Worm (Caenorhabditis elegans) whole organism, L4 larva: ENCODE results near the gene T12A7.10.

Experiments
- F10B5.3 ChIP-seq: sonication (generic microtip); optimal IDR thresholded peaks from 2 replicates; lab custom pipeline; 2016; ENCODE audit warnings: mild to moderate bottlenecking, missing genetic modification characterization, missing compliant biosample characterization
- T26A8.4 ChIP-seq: fragments of 200-800 bp; sonication (Bioruptor generic); IDR thresholded peaks from 2 replicates; pipeline ENCODE4 v1.3.6; 2022; ENCODE audit warnings: missing genetic modification characterization, missing compliant biosample characterization
- Y48G9A.11 ChIP-seq: fragments of 200-800 bp; sonication (Bioruptor generic); IDR thresholded peaks from 2 replicates; pipeline ENCODE4 v1.3.6; 2022; ENCODE audit warnings: missing genetic modification reagents, missing genetic modification characterization, missing compliant biosample characterization
- Y5F2A.4 ChIP-seq: fragments of 200-800 bp; sonication (Bioruptor generic); optimal IDR thresholded peaks from 2 replicates; lab custom pipeline; 2018; ENCODE audit warnings: mild to moderate bottlenecking, missing genetic modification characterization, missing compliant biosample characterization
- ZK337.2 ChIP-seq: fragments of 200-800 bp; sonication (Bioruptor generic); IDR thresholded peaks from 2 replicates; pipeline ENCODE4 v1.3.6; 2022; ENCODE audit warnings: missing genetic modification reagents, missing genetic modification characterization, missing compliant biosample characterization
- attf-4 ChIP-seq: sonication (generic microtip); optimal IDR thresholded peaks from 3 replicates; lab custom pipeline; 2017; ENCODE audit warnings: missing biosample characterization, missing genetic modification characterization
- ceh-20 ChIP-seq: fragments of 200-800 bp; sonication (Bioruptor generic); IDR thresholded peaks from 2 replicates; pipeline ENCODE4 v1.3.6; 2022; ENCODE audit warnings: missing genetic modification reagents, missing genetic modification characterization, missing compliant biosample characterization
- ceh-32 ChIP-seq: sonication (generic microtip); optimal IDR thresholded peaks from 2 replicates; lab custom pipeline; 2016; ENCODE audit warnings: mild to moderate bottlenecking, missing genetic modification characterization, missing compliant biosample characterization; ENCODE audit not compliant: poor library complexity
- ceh-44 ChIP-seq: fragments of 200-800 bp; sonication (Bioruptor generic); IDR thresholded peaks from 2 replicates; pipeline ENCODE4 v1.3.6; 2022; ENCODE audit warnings: missing genetic modification reagents, missing genetic modification characterization, missing compliant biosample characterization
- ceh-62 ChIP-seq: sonication (generic microtip); optimal IDR thresholded peaks from 2 replicates; lab custom pipeline; 2017; ENCODE audit warnings: missing biosample characterization, missing genetic modification characterization
- cey-2 ChIP-seq: sonication (generic microtip); optimal IDR thresholded peaks from 3 replicates; lab custom pipeline; 2017; ENCODE audit warnings: missing genetic modification characterization, mild to moderate bottlenecking, missing compliant biosample characterization, antibody characterized with exemption, borderline replicate concordance; ENCODE audit not compliant: insufficient read depth
- daf-16 ChIP-seq, 3 experiments: sonication (generic microtip); optimal IDR thresholded peaks; 2 replicates each; lab custom pipeline; 2016 to 2017; ENCODE audit warnings: missing genetic modification characterization in 3 of 3, missing genetic modification reagents in 3 of 3, mild to moderate bottlenecking in 2 of 3, missing compliant biosample characterization in 2 of 3, missing biosample characterization in 1 of 3, moderate library complexity in 1 of 3
- daf-19 ChIP-seq: fragments of 200-800 bp; sonication (Bioruptor generic); conservative IDR thresholded peaks from 2 replicates; pipeline ENCODE4 v1.3.6; 2022; ENCODE audit warnings: missing genetic modification characterization, missing compliant biosample characterization
- daf-8 ChIP-seq: fragments of 200-800 bp; sonication (Bioruptor generic); IDR thresholded peaks from 2 replicates; pipeline ENCODE4 v1.3.6; 2022; ENCODE audit warnings: missing genetic modification characterization, missing compliant biosample characterization
- dmd-6 ChIP-seq: fragments of 200-800 bp; sonication (Bioruptor generic); IDR thresholded peaks from 2 replicates; pipeline ENCODE4 v1.3.6; 2022; ENCODE audit warnings: missing genetic modification reagents, missing genetic modification characterization, missing compliant biosample characterization
- dpl-1 ChIP-seq: fragments of 150-350 bp; optimal IDR thresholded peaks from 2 replicates; lab custom pipeline; 2014; ENCODE audit warnings: missing biosample characterization, missing genetic modification reagents, missing genetic modification characterization
- hlh-30 ChIP-seq: sonication (generic microtip); optimal IDR thresholded peaks from 2 replicates; lab custom pipeline; 2017; ENCODE audit warnings: antibody characterized with exemption, mild to moderate bottlenecking, missing genetic modification characterization, missing compliant biosample characterization; ENCODE audit not compliant: insufficient read depth
- hmg-1.1 ChIP-seq: fragments of 200-800 bp; sonication (Bioruptor generic); IDR thresholded peaks from 2 replicates; pipeline ENCODE4 v1.3.6; 2022; ENCODE audit warnings: missing genetic modification reagents, missing genetic modification characterization, missing compliant biosample characterization
- jun-1 ChIP-seq: fragments of 150-350 bp; optimal IDR thresholded peaks from 2 replicates; lab custom pipeline; 2014; ENCODE audit warnings: missing biosample characterization, missing genetic modification reagents, missing genetic modification characterization
- lin-13 ChIP-seq: fragments of 150-350 bp; optimal IDR thresholded peaks from 2 replicates; lab custom pipeline; 2014; ENCODE audit warnings: missing biosample characterization, missing genetic modification reagents, missing genetic modification characterization
- lin-15B ChIP-seq: fragments of 150-350 bp; sonication (generic microtip); optimal IDR thresholded peaks from 3 replicates; lab custom pipeline; 2014; ENCODE audit warnings: missing biosample characterization, missing genetic modification characterization
- lin-29 ChIP-seq: fragments of 200-800 bp; sonication (Bioruptor generic); IDR thresholded peaks from 2 replicates; pipeline ENCODE4 v1.3.6; 2022; ENCODE audit warnings: missing genetic modification reagents, missing genetic modification characterization, missing compliant biosample characterization
- lir-3 ChIP-seq: sonication (generic microtip); optimal IDR thresholded peaks from 2 replicates; lab custom pipeline; 2016; ENCODE audit warnings: mild to moderate bottlenecking, missing genetic modification characterization, missing compliant biosample characterization
- madf-5 ChIP-seq, 2 experiments: fragments of 200-800 bp; sonication (Bioruptor generic); IDR thresholded peaks; 2 replicates each; pipeline ENCODE4 v1.3.6; 2022; ENCODE audit warnings: missing compliant biosample characterization in 2 of 2, missing genetic modification characterization in 2 of 2
- mdl-1 ChIP-seq, 2 experiments: fragments of 150-350 bp in 1 of 2; sonication (generic microtip) in 1 of 2; optimal IDR thresholded peaks; 2 replicates each; lab custom pipeline; 2014 to 2017; ENCODE audit warnings: missing biosample characterization in 2 of 2, missing genetic modification characterization in 2 of 2
- mep-1 ChIP-seq: fragments of 150-350 bp; sonication (generic microtip); optimal IDR thresholded peaks from 3 replicates; lab custom pipeline; 2014; ENCODE audit warnings: missing biosample characterization, missing genetic modification characterization
- mxl-2 ChIP-seq: fragments of 200-800 bp; sonication (Bioruptor generic); conservative IDR thresholded peaks from 2 replicates; pipeline ENCODE4 v1.3.6; 2022; ENCODE audit warnings: missing genetic modification reagents, missing genetic modification characterization, missing compliant biosample characterization
- nhr-102 ChIP-seq: sonication (generic microtip); optimal IDR thresholded peaks from 2 replicates; lab custom pipeline; 2016; ENCODE audit warnings: mild to moderate bottlenecking, missing genetic modification characterization, moderate library complexity, missing compliant biosample characterization
- nhr-237 ChIP-seq: sonication (generic microtip); optimal IDR thresholded peaks from 2 replicates; lab custom pipeline; 2017; ENCODE audit warnings: missing biosample characterization, missing genetic modification characterization
- nhr-28 ChIP-seq: fragments of 150-350 bp; optimal IDR thresholded peaks from 2 replicates; lab custom pipeline; 2014; ENCODE audit warnings: missing biosample characterization, missing genetic modification characterization
- nhr-41 ChIP-seq: fragments of 200-800 bp; sonication (Bioruptor generic); IDR thresholded peaks from 2 replicates; pipeline ENCODE4 v1.3.6; 2022; ENCODE audit warnings: missing genetic modification reagents, missing genetic modification characterization, missing compliant biosample characterization
- pha-4 ChIP-seq, 2 experiments: fragments of 150-350 bp in 1 of 2; fragments of 200-800 bp in 1 of 2; sonication (Bioruptor generic) in 1 of 2; IDR thresholded peaks in 1 of 2; optimal IDR thresholded peaks in 1 of 2; 2 replicates each; pipeline versions ENCODE4 v1.3.6 to Lab custom; 2014 to 2022; ENCODE audit warnings: missing genetic modification characterization in 2 of 2, missing genetic modification reagents in 2 of 2, missing biosample characterization in 1 of 2, missing compliant biosample characterization in 1 of 2
- rbr-2 ChIP-seq: sonication (generic microtip); optimal IDR thresholded peaks from 2 replicates; lab custom pipeline; 2016; ENCODE audit warnings: missing genotype, missing genetic modification characterization, missing compliant biosample characterization
- saeg-2 ChIP-seq: fragments of 200-800 bp; sonication (Bioruptor generic); IDR thresholded peaks from 2 replicates; pipeline ENCODE4 v1.3.6; 2022; ENCODE audit warnings: missing genetic modification reagents, missing genetic modification characterization, missing compliant biosample characterization
- tag-97 ChIP-seq: fragments of 200-800 bp; sonication (Bioruptor generic); IDR thresholded peaks from 2 replicates; pipeline ENCODE4 v1.3.6; 2022; ENCODE audit warnings: missing genetic modification characterization, missing compliant biosample characterization
- unc-130 ChIP-seq: sonication (generic microtip); optimal IDR thresholded peaks from 2 replicates; lab custom pipeline; 2016; ENCODE audit warnings: missing genetic modification reagents, missing genetic modification characterization, missing compliant biosample characterization
- unc-62 ChIP-seq, 3 experiments: fragments of 150-350 bp in 1 of 3; sonication (generic microtip); optimal IDR thresholded peaks in 2 of 3; peaks in 1 of 3; 1 replicate in 1 of 3; 2 replicates in 2 of 3; lab custom pipeline; 2014 to 2017; ENCODE audit warnings: missing biosample characterization in 3 of 3, missing genetic modification characterization in 3 of 3, missing genetic modification reagents in 3 of 3, missing genotype in 1 of 3
- zag-1 ChIP-seq: fragments of 150-350 bp; optimal IDR thresholded peaks from 2 replicates; lab custom pipeline; 2014; ENCODE audit warnings: missing biosample characterization, missing genetic modification characterization
- zfp-2 ChIP-seq: sonication (generic microtip); optimal IDR thresholded peaks from 2 replicates; lab custom pipeline; 2016; ENCODE audit warnings: mild to moderate bottlenecking, missing genetic modification characterization, missing compliant biosample characterization
- zip-2 ChIP-seq: fragments of 150-350 bp; optimal IDR thresholded peaks from 2 replicates; lab custom pipeline; 2014; ENCODE audit warnings: missing biosample characterization, missing genetic modification characterization
- ztf-7 ChIP-seq: fragments of 150-350 bp; optimal IDR thresholded peaks from 2 replicates; lab custom pipeline; 2014; ENCODE audit warnings: missing biosample characterization, missing genetic modification characterization

The T12A7.10 gene

DNA sequence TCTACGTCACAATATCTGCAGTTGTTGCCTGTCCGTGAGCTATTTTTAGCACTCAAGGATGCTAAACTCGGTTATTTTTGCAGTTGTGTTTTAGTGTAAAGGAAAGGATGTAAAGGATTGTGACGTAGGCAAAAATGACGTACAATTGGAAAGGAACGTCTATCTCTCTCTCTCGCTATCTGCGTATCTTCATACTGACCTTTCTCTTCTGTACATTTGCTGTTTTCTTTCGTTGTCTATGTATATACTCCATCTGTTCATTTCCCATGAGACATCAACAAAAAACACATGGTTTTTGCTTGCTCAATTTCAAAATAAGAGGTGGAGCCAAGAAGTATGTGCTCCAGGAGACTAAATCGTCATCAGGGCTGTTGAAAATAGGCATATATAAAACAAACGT lies 10.6 kb downstream of the T12A7.10 start (continued):
- TF ChIP-seq ceh-20 (GFP tag; lab: Robert Waterston, UW) (0 out of 2 replicates have a peak, but pooled peaks have one; percentile 22), dmd-6 (GFP tag; lab: Robert Waterston, UW) (0 out of 2 replicates have a peak, but pooled peaks have one; percentile 13), daf-8 (no peak), lin-29 (GFP tag; lab: Robert Waterston, UW) (no peak), nhr-237 (tag; lab: Kevin White, UChicago) (no peak), ceh-32 (tag; lab: Kevin White, UChicago) (no peak), attf-4 (no peak), unc-130 (GFP tag; lab: Kevin White, UChicago) (no peak), mdl-1 (tag; optimal IDR thresholded peaks at IDR 0.05; lab: Kevin White, UChicago) (peak in 1 of 2 experiments; percentile 52), daf-19 (GFP tag; lab: Robert Waterston, UW) (no peak), tag-97 (GFP tag; lab: Robert Waterston, UW) (no peak), cey-2 (no peak), dpl-1 (no peak), lir-3 (no peak), ceh-62 (tag; lab: Kevin White, UChicago) (no peak), nhr-28 (tag; lab: Kevin White, UChicago) (no peak), saeg-2 (no peak), T26A8.4 (GFP tag; lab: Robert Waterston, UW) (no peak), hlh-30 (tag; lab: Kevin White, UChicago) (peak; percentile 63), rbr-2 (peak; percentile 20), ceh-44 (GFP tag; lab: Robert Waterston, UW) (no peak), zip-2 (tag; lab: Kevin White, UChicago) (no peak), zag-1 (tag; lab: Kevin White, UChicago) (no peak), F10B5.3 (tag; lab: Kevin White, UChicago) (no peak), madf-5 (GFP tag; IDR thresholded peaks at IDR 0.05; lab: Robert Waterston, UW) (no peak), daf-16 (GFP tag; optimal IDR thresholded peaks at IDR 0.05; lab: Kevin White, UChicago) (peak in 1 of 2 experiments; percentile 88), daf-16 (tag; optimal IDR thresholded peaks at IDR 0.05; lab: Kevin White, UChicago) (no peak), Y5F2A.4 (GFP tag; lab: Kevin White, UChicago) (no peak), unc-62 (GFP tag; optimal IDR thresholded peaks at IDR 0.05 in 1 of 2; lab: Kevin White, UChicago) (peak in 1 of 2 experiments; percentile 71), unc-62 (tag; optimal IDR thresholded peaks at IDR 0.05; lab: Kevin White, UChicago) (no peak), ztf-7 (tag; lab: Kevin White, UChicago) (no peak), ZK337.2 (GFP tag; lab: Robert Waterston, UW) (no peak), nhr-102 (tag; lab: Kevin White, UChicago) (no peak), jun-1 (tag; lab: Kevin White, UChicago) (no peak)
- TF ChIP-seq, all 104 proteins: peak for 8

DNA sequence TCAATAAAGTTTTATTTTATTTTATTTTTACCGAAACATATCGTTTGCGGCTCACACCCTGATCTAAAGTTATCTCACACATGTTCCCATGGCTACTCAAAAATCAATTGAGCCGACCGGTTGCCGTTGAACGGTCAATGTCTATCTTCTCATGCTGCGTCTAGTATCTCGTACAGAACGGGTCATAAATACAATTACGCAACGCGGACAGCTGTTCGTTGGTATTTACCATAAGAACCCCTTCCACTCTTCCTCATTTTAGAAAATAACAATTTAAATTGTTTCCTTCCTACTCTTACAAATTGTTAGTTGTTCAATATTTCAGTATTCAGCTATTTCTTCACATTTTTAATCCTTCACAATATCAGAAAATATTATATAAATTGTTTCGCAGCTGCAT lies 11.1 kb downstream of the T12A7.10 start:
- TF ChIP-seq Y48G9A.11 (GFP tag; lab: Robert Waterston, UW), result no peak
- TF ChIP-seq mep-1 (tag; lab: Kevin White, UChicago), result no peak

DNA sequence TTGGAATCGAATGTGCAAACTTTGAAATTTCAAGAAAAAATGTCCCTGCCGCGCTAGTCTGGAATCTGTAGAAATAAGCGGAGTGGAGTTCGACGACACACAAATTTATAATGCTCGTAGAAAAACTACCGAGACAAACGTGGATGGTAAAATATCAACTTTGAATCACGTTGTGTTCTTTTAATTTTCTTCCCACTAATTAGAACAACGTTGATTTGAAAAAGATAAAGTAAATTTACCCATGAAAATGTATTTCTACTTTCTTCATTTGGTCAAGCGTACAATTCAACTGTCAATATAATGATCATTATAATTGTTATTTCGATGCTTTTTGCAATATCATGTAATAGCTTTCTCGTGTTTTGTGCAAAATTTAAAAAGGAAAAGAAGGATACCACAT lies 12.5 kb downstream of the T12A7.10 start, which contains the start of gene K01A6.5:
Gene K01A6.5, plus strand, starts transcription at position 301 of the 400 bp plus-strand sequence.
- TF ChIP-seq lin-15B (tag; lab: Kevin White, UChicago), result no peak

DNA sequence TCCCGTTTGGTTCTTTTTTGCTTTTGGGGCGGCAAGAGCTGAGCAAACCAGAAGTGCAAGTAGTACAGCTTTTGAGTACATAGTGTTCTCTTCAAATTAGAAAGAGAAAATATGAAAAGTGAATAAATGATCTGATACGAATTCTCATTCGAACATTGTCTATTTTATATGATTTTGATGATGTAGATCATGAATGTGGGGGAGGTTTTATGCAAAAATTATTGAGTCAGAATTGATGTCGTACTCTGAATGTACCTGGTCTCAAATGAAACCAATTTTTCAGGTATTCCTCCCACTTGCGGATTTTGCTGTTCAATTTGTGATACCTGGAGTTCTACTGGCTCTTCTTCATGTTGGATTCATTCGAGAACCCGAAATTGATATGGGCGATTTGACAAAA lies 14.7 kb downstream of the T12A7.10 start, which contains the start of gene K01A6.4:
Gene K01A6.4, minus strand, starts transcription at position 101 of the 400 bp plus-strand sequence.
- TF ChIP-seq ceh-32 (tag; lab: Kevin White, UChicago) (no peak), lin-13 (GFP tag; lab: Kevin White, UChicago) (no peak), Y48G9A.11 (GFP tag; lab: Robert Waterston, UW) (no peak), daf-16 (GFP tag; optimal IDR thresholded peaks at IDR 0.05; lab: Kevin White, UChicago) (no peak), daf-16 (tag; optimal IDR thresholded peaks at IDR 0.05; lab: Kevin White, UChicago) (no peak), T26A8.4 (GFP tag; lab: Robert Waterston, UW) (no peak), zfp-2 (tag; lab: Kevin White, UChicago) (no peak), ZK337.2 (GFP tag; lab: Robert Waterston, UW) (no peak), hmg-1.1 (GFP tag; lab: Robert Waterston, UW) (no peak), nhr-41 (GFP tag; lab: Robert Waterston, UW) (no peak), mxl-2 (GFP tag; lab: Robert Waterston, UW) (no peak), pha-4 (GFP tag; IDR thresholded peaks at IDR 0.05; lab: Robert Waterston, UW) (no peak), pha-4 (tag; optimal IDR thresholded peaks at IDR 0.05; lab: Kevin White, UChicago) (no peak), lir-3 (no peak)
- TF ChIP-seq, all 104 proteins: peak for 0
